Fruit fly (Drosophila melanogaster) whole organism, adult: ENCODE results near the gene Lrr47.

Experiments used
- CG11617 ChIP-seq: fragments of 200-800 bp; sonication (Bioruptor generic); optimal IDR thresholded peaks from 2 replicates; lab custom pipeline; 2017; ENCODE audit warnings: mild to moderate bottlenecking, missing biosample characterization, missing genetic modification reagents, missing genetic modification characterization
- CG12768 ChIP-seq: fragments of 200-800 bp; sonication (Bioruptor generic); optimal IDR thresholded peaks from 2 replicates; lab custom pipeline; 2017; ENCODE audit warnings: missing biosample characterization, missing genetic modification characterization, mild to moderate bottlenecking, moderate library complexity, missing genetic modification reagents
- CG14711 ChIP-seq: fragments of 200-800 bp; sonication (Bioruptor generic); optimal IDR thresholded peaks from 2 replicates; lab custom pipeline; 2018; ENCODE audit warnings: missing biosample characterization, mild to moderate bottlenecking, missing genetic modification characterization, moderate library complexity
- CG1620 ChIP-seq: fragments of 200-800 bp; sonication (Bioruptor generic); optimal IDR thresholded peaks from 2 replicates; lab custom pipeline; 2016; ENCODE audit warnings: missing biosample characterization, missing genetic modification characterization
- CG33017 ChIP-seq: fragments of 200-800 bp; sonication (Bioruptor generic); optimal IDR thresholded peaks from 2 replicates; lab custom pipeline; 2018; ENCODE audit warnings: missing biosample characterization, mild to moderate bottlenecking, missing genetic modification characterization, moderate library complexity
- CG5204 ChIP-seq: fragments of 200-800 bp; sonication (Bioruptor generic); optimal IDR thresholded peaks from 2 replicates; lab custom pipeline; 2016; ENCODE audit warnings: missing biosample characterization, missing genetic modification characterization
- CG7045 ChIP-seq: fragments of 200-800 bp; sonication (Bioruptor generic); optimal IDR thresholded peaks from 2 replicates; lab custom pipeline; 2017; ENCODE audit warnings: missing biosample characterization, mild to moderate bottlenecking, missing genetic modification characterization
- CG7101 ChIP-seq: fragments of 200-800 bp; sonication (Bioruptor generic); optimal IDR thresholded peaks from 2 replicates; lab custom pipeline; 2018; ENCODE audit warnings: missing biosample characterization, mild to moderate bottlenecking, missing genetic modification characterization, moderate library complexity
- Clk ChIP-seq: fragments of 200-800 bp; sonication (Bioruptor generic); optimal IDR thresholded peaks from 2 replicates; lab custom pipeline; 2017; ENCODE audit warnings: missing biosample characterization, missing genetic modification characterization
- Crg-1 ChIP-seq: fragments of 200-800 bp; sonication (Bioruptor generic); optimal IDR thresholded peaks from 2 replicates; lab custom pipeline; 2016; ENCODE audit warnings: missing biosample characterization, missing genetic modification characterization
- Hr96 ChIP-seq: fragments of 200-800 bp; sonication (Bioruptor generic); optimal IDR thresholded peaks from 2 replicates; lab custom pipeline; 2016; ENCODE audit warnings: missing biosample characterization, missing genetic modification characterization
- Mnt ChIP-seq: fragments of 200-800 bp; sonication (Bioruptor generic); optimal IDR thresholded peaks from 2 replicates; lab custom pipeline; 2016; ENCODE audit warnings: missing biosample characterization, mild to moderate bottlenecking, missing genetic modification characterization
- bab1 ChIP-seq: fragments of 200-800 bp; sonication (Bioruptor generic); optimal IDR thresholded peaks from 3 replicates; lab custom pipeline; 2019; ENCODE audit warnings: missing biosample characterization, mild to moderate bottlenecking, missing genetic modification characterization, moderate library complexity
- cic ChIP-seq: fragments of 200-800 bp; sonication (Bioruptor generic); optimal IDR thresholded peaks from 2 replicates; lab custom pipeline; 2017; ENCODE audit warnings: missing biosample characterization, mild to moderate bottlenecking, missing genetic modification characterization, moderate library complexity
- cnc ChIP-seq, 2 experiments: fragments of >200 bp; optimal IDR thresholded peaks; 2 replicates each; lab custom pipeline; 2017
- kay ChIP-seq: fragments of 200-800 bp; sonication (Bioruptor generic); peaks from one replicate; lab custom pipeline; 2016; ENCODE audit warnings: missing biosample characterization, missing genetic modification characterization, borderline replicate concordance
- ovo ChIP-seq: fragments of 200-800 bp; sonication (Bioruptor generic); optimal IDR thresholded peaks from 2 replicates; lab custom pipeline; 2016; ENCODE audit warnings: missing biosample characterization, missing genetic modification characterization
- pad ChIP-seq: fragments of 200-800 bp; sonication (Bioruptor generic); optimal IDR thresholded peaks from 3 replicates; lab custom pipeline; 2017; ENCODE audit warnings: missing biosample characterization, missing genetic modification characterization, mild to moderate bottlenecking, moderate library complexity, missing genetic modification reagents
- tj ChIP-seq: fragments of 200-800 bp; sonication (Bioruptor generic); optimal IDR thresholded peaks from 3 replicates; lab custom pipeline; 2017; ENCODE audit warnings: missing biosample characterization, mild to moderate bottlenecking, missing genetic modification characterization, moderate library complexity
- toe ChIP-seq: fragments of 200-800 bp; sonication (Bioruptor generic); optimal IDR thresholded peaks from 2 replicates; lab custom pipeline; 2016; ENCODE audit warnings: missing biosample characterization, missing genetic modification characterization

Gene Lrr47

DNA sequence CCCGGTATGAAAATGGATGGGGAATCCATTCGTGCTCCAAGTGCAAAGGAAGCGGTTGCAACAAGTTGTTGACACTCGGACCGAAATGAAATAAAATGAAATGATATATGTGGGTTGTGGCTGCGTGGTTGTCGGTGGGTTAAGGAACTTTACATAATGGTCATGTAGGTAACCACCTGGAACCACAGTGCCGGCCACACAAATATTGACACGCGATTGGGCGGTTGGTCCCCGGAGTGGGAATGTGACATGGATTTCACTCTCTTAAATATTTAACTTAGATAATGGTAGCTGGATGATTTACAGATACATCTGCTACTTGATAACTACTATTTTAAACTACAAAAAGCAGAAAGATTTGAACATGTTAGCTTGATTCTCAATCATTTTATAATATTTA lies 12.2 kb upstream of the Lrr47 start:
- TF ChIP-seq toe (GFP tag; lab: Kevin White, UChicago) (no peak), pad (GFP tag; lab: Kevin White, UChicago) (no peak), CG12768 (GFP tag; lab: Kevin White, UChicago) (no peak), Crg-1 (GFP tag; lab: Kevin White, UChicago) (no peak), Hr96 (GFP tag; lab: Kevin White, UChicago) (no peak), CG1620 (no peak), cnc (optimal IDR thresholded peaks at IDR 0.05; lab: Kevin White, UChicago) (no peak), CG14711 (no peak), CG33017 (tag; lab: Kevin White, UChicago) (no peak), Clk (no peak), CG5204 (GFP tag; lab: Kevin White, UChicago) (no peak), CG7045 (no peak), CG11617 (GFP tag; lab: Kevin White, UChicago) (no peak), tj (GFP tag; lab: Kevin White, UChicago) (no peak), Mnt (GFP tag; lab: Kevin White, UChicago) (no peak)

- TF ChIP-seq ovo (GFP tag; lab: Kevin White, UChicago) = no peak
- TF ChIP-seq bab1 (GFP tag; lab: Kevin White, UChicago) = no peak
- TF ChIP-seq kay (GFP tag; lab: Kevin White, UChicago) = no peak
- no peak for TF ChIP-seq CG1620
- no peak for TF ChIP-seq Hr96 (GFP tag; lab: Kevin White, UChicago)
Observed at dm6 chr2L:10505345-10505744, 11.8 kb upstream of the Lrr47 start.

dm6 chr2L:10506557-10507252 lies 10.4 kb upstream of the Lrr47 start, which contains the start of the genes Myo31DF and CG6094:
TSS of gene Myo31DF (minus strand) at chr2L:10506779.
TSS of gene CG6094 (plus strand) at chr2L:10507081.
- TF ChIP-seq CG11617 (GFP tag; lab: Kevin White, UChicago) (no peak), CG12768 (GFP tag; lab: Kevin White, UChicago) (peak; percentile 39), Crg-1 (GFP tag; lab: Kevin White, UChicago) (peak; percentile 18), cic (GFP tag; lab: Kevin White, UChicago) (peak; percentile 5), CG33017 (tag; lab: Kevin White, UChicago) (no peak), pad (GFP tag; lab: Kevin White, UChicago) (peak; percentile 28), Hr96 (GFP tag; lab: Kevin White, UChicago) (no peak), CG7101 (tag; lab: Kevin White, UChicago) (peak; percentile 27), CG1620 (peak; percentile 51), ovo (GFP tag; lab: Kevin White, UChicago) (peak; percentile 22), tj (GFP tag; lab: Kevin White, UChicago) (peak; percentile 60), bab1 (GFP tag; lab: Kevin White, UChicago) (peak; percentile 48), CG14711 (peak; percentile 34), Mnt (GFP tag; lab: Kevin White, UChicago) (peak; percentile 52)

DNA sequence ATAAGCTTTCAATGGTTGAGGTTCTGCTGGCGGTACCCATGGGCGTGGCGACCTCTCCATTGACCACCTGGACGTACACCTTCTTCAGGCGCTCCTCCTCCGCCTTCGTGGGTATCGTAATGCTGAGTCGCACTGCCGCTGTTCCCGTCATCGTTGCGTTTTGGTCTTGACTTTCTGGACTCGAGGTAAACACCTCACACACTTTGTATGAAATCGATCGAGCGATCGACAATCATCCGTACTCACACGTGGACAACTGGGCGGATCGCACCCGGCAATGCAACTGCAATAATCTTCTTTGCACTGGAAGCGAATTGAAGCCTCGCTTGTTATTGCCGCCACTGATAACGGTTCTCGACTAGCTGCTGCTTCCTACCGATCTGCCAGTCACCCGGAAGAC lies 7.0 kb upstream of the Lrr47 start, which contains the start of gene CG7384:
Gene CG7384 (minus strand): TSS at position 366 of the 400 bp plus-strand sequence.
- TF ChIP-seq Crg-1 (GFP tag; lab: Kevin White, UChicago) (no peak), CG5204 (GFP tag; lab: Kevin White, UChicago) (no peak), CG12768 (GFP tag; lab: Kevin White, UChicago) (no peak), pad (GFP tag; lab: Kevin White, UChicago) (no peak), toe (GFP tag; lab: Kevin White, UChicago) (no peak), CG7045 (no peak), cnc (optimal IDR thresholded peaks at IDR 0.05; lab: Kevin White, UChicago) (no peak), Mnt (GFP tag; lab: Kevin White, UChicago) (peak; percentile 85), ovo (GFP tag; lab: Kevin White, UChicago) (peak; percentile 38), CG1620 (no peak)

- TF ChIP-seq CG33017 (tag; lab: Kevin White, UChicago) (no peak), CG11617 (GFP tag; lab: Kevin White, UChicago) (no peak), bab1 (GFP tag; lab: Kevin White, UChicago) (no peak), CG5204 (GFP tag; lab: Kevin White, UChicago) (no peak), Crg-1 (GFP tag; lab: Kevin White, UChicago) (no peak), Mnt (GFP tag; lab: Kevin White, UChicago) (no peak), cic (GFP tag; lab: Kevin White, UChicago) (no peak), kay (GFP tag; lab: Kevin White, UChicago) (peak; percentile 88), ovo (GFP tag; lab: Kevin White, UChicago) (no peak)
Observed at dm6 chr2L:10510843-10511242, 6.3 kb upstream of the Lrr47 start.

dm6 chr2L:10513837-10514499 lies 3.2 kb upstream of the Lrr47 start:
- TF ChIP-seq CG12768 (GFP tag; lab: Kevin White, UChicago) (peak; percentile 17), cnc (optimal IDR thresholded peaks at IDR 0.05; lab: Kevin White, UChicago) (peak in 1 of 2 experiments; percentile 80), cic (GFP tag; lab: Kevin White, UChicago) (peak; percentile 22), CG1620 (no peak), tj (GFP tag; lab: Kevin White, UChicago) (peak; percentile 66), Crg-1 (GFP tag; lab: Kevin White, UChicago) (no peak), CG14711 (no peak), ovo (GFP tag; lab: Kevin White, UChicago) (no peak), toe (GFP tag; lab: Kevin White, UChicago) (no peak), CG11617 (GFP tag; lab: Kevin White, UChicago) (no peak), CG5204 (GFP tag; lab: Kevin White, UChicago) (no peak)
